Worm (Caenorhabditis elegans) whole organism, L2 larva: Measurements from ENCODE around the gene srg-21.

Experiments used
- C34F6.9 ChIP-seq: fragments of 150-350 bp; optimal IDR thresholded peaks from 2 replicates; lab custom pipeline; 2014; ENCODE audit warnings: missing biosample characterization, missing genetic modification characterization
- ZK546.5 ChIP-seq: sonication (generic microtip); optimal IDR thresholded peaks from 2 replicates; lab custom pipeline; 2017; ENCODE audit warnings: missing biosample characterization, missing genetic modification characterization
- alr-1 ChIP-seq: fragments of 150-350 bp; optimal IDR thresholded peaks from 2 replicates; lab custom pipeline; 2014; ENCODE audit warnings: missing biosample characterization, missing genetic modification characterization
- aly-2 ChIP-seq: fragments of 150-350 bp; optimal IDR thresholded peaks from 2 replicates; lab custom pipeline; 2014; ENCODE audit warnings: missing biosample characterization, missing genetic modification characterization
- dmd-4 ChIP-seq: sonication (generic microtip); optimal IDR thresholded peaks from 2 replicates; lab custom pipeline; 2017; ENCODE audit warnings: missing biosample characterization, missing genetic modification characterization
- lin-13 ChIP-seq: fragments of 150-350 bp; optimal IDR thresholded peaks from 2 replicates; lab custom pipeline; 2014; ENCODE audit warnings: missing biosample characterization, missing genetic modification reagents, missing genetic modification characterization
- lsy-2 ChIP-seq, 2 experiments: fragments of 150-350 bp in 1 of 2; sonication (generic microtip) in 1 of 2; optimal IDR thresholded peaks; 2 replicates each; lab custom pipeline; 2014 to 2017; ENCODE audit warnings: missing biosample characterization in 2 of 2, missing genetic modification characterization in 2 of 2
- nhr-10 ChIP-seq: sonication (generic microtip); optimal IDR thresholded peaks from 2 replicates; lab custom pipeline; 2017; ENCODE audit warnings: missing biosample characterization, missing genetic modification characterization
- snpc-4 ChIP-seq: fragments of 150-350 bp; optimal IDR thresholded peaks from 2 replicates; lab custom pipeline; 2014; ENCODE audit warnings: missing biosample characterization, missing genetic modification characterization
- unc-62 ChIP-seq: fragments of 150-350 bp; optimal IDR thresholded peaks from 2 replicates; lab custom pipeline; 2014; ENCODE audit warnings: missing biosample characterization, missing genetic modification reagents, missing genetic modification characterization
- zag-1 ChIP-seq: fragments of 150-350 bp; optimal IDR thresholded peaks from 2 replicates; lab custom pipeline; 2014; ENCODE audit warnings: missing biosample characterization, missing genetic modification characterization
- ztf-4 ChIP-seq: fragments of 150-350 bp; optimal IDR thresholded peaks from 2 replicates; lab custom pipeline; 2014; ENCODE audit warnings: missing biosample characterization, missing genetic modification characterization

- TF ChIP-seq lsy-2 (tag; optimal IDR thresholded peaks at IDR 0.05; lab: Kevin White, UChicago) (no peak), ztf-4 (tag; lab: Kevin White, UChicago) (no peak), alr-1 (tag; lab: Kevin White, UChicago) (no peak), dmd-4 (tag; lab: Kevin White, UChicago) (no peak), C34F6.9 (tag; lab: Kevin White, UChicago) (no peak), zag-1 (tag; lab: Kevin White, UChicago) (no peak), unc-62 (GFP tag; lab: Kevin White, UChicago) (no peak), nhr-10 (tag; lab: Kevin White, UChicago) (no peak), ZK546.5 (no peak), aly-2 (tag; lab: Kevin White, UChicago) (no peak), lin-13 (no peak), snpc-4 (no peak)
Observed at ce11 chrII:3062876-3063275, 28.3 kb downstream of the srg-21 start.
